Fruit fly (Drosophila melanogaster) whole organism, prepupa: ENCODE measurements around the gene CG18787.

ENCODE experiments used
- Blimp-1 ChIP-seq: fragments of 200-800 bp; sonication (Bioruptor generic); optimal IDR thresholded peaks from 3 replicates; lab custom pipeline; 2017; ENCODE audit warnings: missing biosample characterization, missing genetic modification characterization, mild to moderate bottlenecking, moderate library complexity, missing genetic modification reagents
- CG11294 ChIP-seq: fragments of 200-800 bp; sonication (Bioruptor generic); IDR thresholded peaks from 2 replicates; pipeline ENCODE4 v1.3.6; 2022; ENCODE audit warnings: missing biosample characterization, missing genetic modification characterization
- CG11762 ChIP-seq: fragments of 200-800 bp; sonication (Bioruptor generic); optimal IDR thresholded peaks from 3 replicates; lab custom pipeline; 2016; ENCODE audit warnings: missing biosample characterization, missing genetic modification characterization; ENCODE audit not compliant: insufficient read depth
- CG15336 ChIP-seq: fragments of 200-800 bp; sonication (Bioruptor generic); IDR thresholded peaks from 2 replicates; pipeline ENCODE4 v1.3.6; 2022; ENCODE audit warnings: missing biosample characterization, missing genetic modification characterization
- CG1621 ChIP-seq: fragments of 200-800 bp; sonication (Bioruptor generic); optimal IDR thresholded peaks from 3 replicates; lab custom pipeline; 2018; ENCODE audit warnings: missing biosample characterization, mild to moderate bottlenecking, missing genetic modification characterization
- CG16779 ChIP-seq: fragments of 200-800 bp; sonication (Bioruptor generic); optimal IDR thresholded peaks from 3 replicates; lab custom pipeline; 2017; ENCODE audit warnings: missing biosample characterization, mild to moderate bottlenecking, missing genetic modification characterization
- CG31627 ChIP-seq: fragments of 200-800 bp; sonication (Bioruptor generic); optimal IDR thresholded peaks from 3 replicates; lab custom pipeline; 2016; ENCODE audit warnings: missing biosample characterization, missing genetic modification characterization
- CG32006 ChIP-seq: fragments of 200-800 bp; sonication (Bioruptor generic); optimal IDR thresholded peaks from 3 replicates; lab custom pipeline; 2017; ENCODE audit warnings: missing biosample characterization, mild to moderate bottlenecking, missing genetic modification characterization
- CG34406 ChIP-seq: fragments of 200-800 bp; sonication (Bioruptor generic); optimal IDR thresholded peaks from 3 replicates; lab custom pipeline; 2016; ENCODE audit warnings: missing biosample characterization, missing genetic modification characterization
- CG3919 ChIP-seq: fragments of 200-800 bp; sonication (Bioruptor generic); optimal IDR thresholded peaks from 3 replicates; lab custom pipeline; 2016; ENCODE audit warnings: missing biosample characterization, missing genetic modification characterization
- CG4318 ChIP-seq: fragments of 200-800 bp; sonication (Bioruptor generic); optimal IDR thresholded peaks from 3 replicates; lab custom pipeline; 2017; ENCODE audit warnings: missing biosample characterization, mild to moderate bottlenecking, missing genetic modification characterization
- CG6163 ChIP-seq: fragments of 200-800 bp; sonication (Bioruptor generic); IDR thresholded peaks from 3 replicates; pipeline ENCODE4 v1.3.6; 2022; ENCODE audit warnings: missing biosample characterization, missing genetic modification characterization
- CG6792 ChIP-seq: fragments of 200-800 bp; sonication (Bioruptor generic); optimal IDR thresholded peaks from 3 replicates; lab custom pipeline; 2016; ENCODE audit warnings: missing biosample characterization, missing genetic modification characterization
- CG6808 ChIP-seq: fragments of 200-800 bp; sonication (Bioruptor generic); optimal IDR thresholded peaks from 3 replicates; lab custom pipeline; 2017; ENCODE audit warnings: missing biosample characterization, missing genetic modification characterization, mild to moderate bottlenecking, moderate library complexity, missing genetic modification reagents
- CG7368 ChIP-seq: fragments of 200-800 bp; sonication (Bioruptor generic); optimal IDR thresholded peaks from 3 replicates; lab custom pipeline; 2016; ENCODE audit warnings: missing biosample characterization, missing genetic modification characterization
- CG8319 ChIP-seq: fragments of 200-800 bp; sonication (Bioruptor generic); optimal IDR thresholded peaks from 3 replicates; lab custom pipeline; 2016; ENCODE audit warnings: missing biosample characterization, missing genetic modification characterization
- CG9139 ChIP-seq: fragments of 200-800 bp; sonication (Bioruptor generic); optimal IDR thresholded peaks from 3 replicates; lab custom pipeline; 2017; ENCODE audit warnings: missing biosample characterization, mild to moderate bottlenecking, missing genetic modification characterization
- Eip75B ChIP-seq: fragments of 200-800 bp; sonication (Bioruptor generic); optimal IDR thresholded peaks from 3 replicates; lab custom pipeline; 2016; ENCODE audit warnings: missing biosample characterization, missing genetic modification characterization
- Ets21C ChIP-seq: fragments of 200-800 bp; sonication (Bioruptor generic); optimal IDR thresholded peaks from 3 replicates; lab custom pipeline; 2016; ENCODE audit warnings: missing biosample characterization, missing genetic modification characterization
- Ets96B ChIP-seq: fragments of 200-800 bp; optimal IDR thresholded peaks from 2 replicates; lab custom pipeline; 2019; ENCODE audit warnings: missing biosample characterization, mild to moderate bottlenecking, missing genetic modification characterization, moderate library complexity
- Gug ChIP-seq: fragments of 200-800 bp; sonication (Bioruptor generic); IDR thresholded peaks from 2 replicates; pipeline ENCODE4 v1.3.6; 2022; ENCODE audit warnings: missing biosample characterization, missing genetic modification characterization
- Hr38 ChIP-seq: sonication (Bioruptor generic); optimal IDR thresholded peaks from 2 replicates; lab custom pipeline; 2016; ENCODE audit warnings: missing biosample characterization, missing genetic modification characterization
- Hr4 ChIP-seq: fragments of 200-800 bp; sonication (Bioruptor generic); optimal IDR thresholded peaks from 3 replicates; lab custom pipeline; 2016; ENCODE audit warnings: missing biosample characterization, missing genetic modification characterization
- OdsH ChIP-seq: fragments of 200-800 bp; sonication (Bioruptor generic); optimal IDR thresholded peaks from 3 replicates; lab custom pipeline; 2016; ENCODE audit warnings: missing biosample characterization, missing genetic modification characterization
- Smox ChIP-seq: fragments of 200-800 bp; sonication (Bioruptor generic); optimal IDR thresholded peaks from 3 replicates; lab custom pipeline; 2016; ENCODE audit warnings: missing biosample characterization, missing genetic modification characterization
- Sox102F ChIP-seq: fragments of 200-800 bp; sonication (Bioruptor generic); optimal IDR thresholded peaks from 2 replicates; lab custom pipeline; 2016; ENCODE audit warnings: missing biosample characterization, mild to moderate bottlenecking, missing genetic modification characterization
- Sox15 ChIP-seq: fragments of 200-800 bp; sonication (Bioruptor generic); optimal IDR thresholded peaks from 3 replicates; lab custom pipeline; 2016; ENCODE audit warnings: missing biosample characterization, missing genetic modification characterization
- achi ChIP-seq: fragments of 200-800 bp; sonication (Bioruptor generic); optimal IDR thresholded peaks from 3 replicates; lab custom pipeline; 2016; ENCODE audit warnings: missing biosample characterization, missing genetic modification characterization
- cyc ChIP-seq: fragments of 200-800 bp; sonication (Bioruptor generic); optimal IDR thresholded peaks from 3 replicates; lab custom pipeline; 2016; ENCODE audit warnings: missing biosample characterization, missing genetic modification characterization
- dac ChIP-seq: fragments of 200-800 bp; sonication (Bioruptor generic); optimal IDR thresholded peaks from 2 replicates; lab custom pipeline; 2017; ENCODE audit warnings: missing biosample characterization, mild to moderate bottlenecking, missing genetic modification characterization
- dsx ChIP-seq: fragments of 200-800 bp; optimal IDR thresholded peaks from 3 replicates; lab custom pipeline; 2019; ENCODE audit warnings: missing biosample characterization, mild to moderate bottlenecking, missing genetic modification characterization, moderate library complexity; ENCODE audit not compliant: poor library complexity, severe bottlenecking
- eg ChIP-seq: fragments of 200-800 bp; sonication (Bioruptor generic); IDR thresholded peaks from 3 replicates; pipeline ENCODE4 v1.3.6; 2022; ENCODE audit warnings: missing biosample characterization, missing genetic modification characterization
- esn ChIP-seq: fragments of 200-800 bp; sonication (Bioruptor generic); optimal IDR thresholded peaks from 2 replicates; lab custom pipeline; 2016; ENCODE audit warnings: missing biosample characterization, mild to moderate bottlenecking, missing genetic modification characterization, moderate library complexity
- fd59A ChIP-seq: fragments of 200-800 bp; sonication (Bioruptor generic); optimal IDR thresholded peaks from 2 replicates; lab custom pipeline; 2017; ENCODE audit warnings: missing biosample characterization, mild to moderate bottlenecking, missing genetic modification characterization, missing genetic modification reagents
- fd85E ChIP-seq: fragments of 200-800 bp; sonication (Bioruptor generic); optimal IDR thresholded peaks from 3 replicates; lab custom pipeline; 2016; ENCODE audit warnings: missing biosample characterization, missing genetic modification characterization
- fkh ChIP-seq: fragments of 200-800 bp; sonication (Bioruptor generic); optimal IDR thresholded peaks from 3 replicates; lab custom pipeline; 2017; ENCODE audit warnings: missing biosample characterization, mild to moderate bottlenecking, missing genetic modification characterization, moderate library complexity
- lz ChIP-seq: fragments of 200-800 bp; sonication (Bioruptor generic); optimal IDR thresholded peaks from 3 replicates; lab custom pipeline; 2016; ENCODE audit warnings: missing biosample characterization, missing genetic modification characterization
- net ChIP-seq: fragments of 200-800 bp; sonication (Bioruptor generic); optimal IDR thresholded peaks from 3 replicates; lab custom pipeline; 2016; ENCODE audit warnings: missing biosample characterization, missing genetic modification characterization
- pdm3 ChIP-seq: fragments of 200-800 bp; sonication (Bioruptor generic); optimal IDR thresholded peaks from 3 replicates; lab custom pipeline; 2016; ENCODE audit warnings: missing biosample characterization, missing genetic modification characterization
- spab ChIP-seq: fragments of 200-800 bp; sonication (Bioruptor generic); optimal IDR thresholded peaks from 2 replicates; lab custom pipeline; 2017; ENCODE audit warnings: missing biosample characterization, mild to moderate bottlenecking, missing genetic modification characterization, missing genetic modification reagents
- ss ChIP-seq, 2 experiments: fragments of 200-800 bp; sonication (Bioruptor generic); optimal IDR thresholded peaks; 2 replicates in 1 of 2; 3 replicates in 1 of 2; lab custom pipeline; 2017 to 2018; ENCODE audit warnings: mild to moderate bottlenecking in 2 of 2, missing biosample characterization in 2 of 2, missing genetic modification characterization in 2 of 2, moderate library complexity in 1 of 2
- svp ChIP-seq: fragments of 200-800 bp; sonication (Bioruptor generic); peaks from one replicate; lab custom pipeline; 2016; ENCODE audit warnings: missing biosample characterization, missing genetic modification characterization
- topi ChIP-seq: fragments of 200-800 bp; sonication (Bioruptor generic); optimal IDR thresholded peaks from 3 replicates; lab custom pipeline; 2016; ENCODE audit warnings: missing biosample characterization, missing genetic modification characterization
- vri ChIP-seq: fragments of 200-800 bp; sonication (Bioruptor generic); optimal IDR thresholded peaks from 3 replicates; lab custom pipeline; 2016; ENCODE audit warnings: missing biosample characterization, mild to moderate bottlenecking, missing genetic modification characterization

Gene CG18787

dm6 chr2L:12011682-12012655 lies 12.8 kb upstream of the CG18787 start (continued):
- TF ChIP-seq Sox102F (GFP tag; lab: Kevin White, UChicago): peak; percentile 83
- TF ChIP-seq OdsH: peak; percentile 31
- no peak for TF ChIP-seq Hr38
- peak; percentile 73 for TF ChIP-seq CG6792 (GFP tag; lab: Kevin White, UChicago)
- no peak for TF ChIP-seq Sox15
- peak; percentile 80 for TF ChIP-seq topi (GFP tag; lab: Kevin White, UChicago)
- peak; percentile 40 for TF ChIP-seq CG8319 (GFP tag; lab: Kevin White, UChicago)
- TF ChIP-seq Smox (GFP tag; lab: Kevin White, UChicago): peak; percentile 73
- no peak for TF ChIP-seq CG6163
- TF ChIP-seq CG7368 (GFP tag; lab: Kevin White, UChicago): peak; percentile 60
- TF ChIP-seq CG11762: peak; percentile 21
- peak; percentile 82 for TF ChIP-seq lz
- TF ChIP-seq Eip75B (GFP tag; lab: Kevin White, UChicago): peak; percentile 90
- peak; percentile 89 for TF ChIP-seq net (GFP tag; lab: Kevin White, UChicago)
- TF ChIP-seq vri (GFP tag; lab: Kevin White, UChicago): no peak
- peak; percentile 5 for TF ChIP-seq CG32006 (GFP tag; lab: Kevin White, UChicago)

dm6 chr2L:12010877-12011666 lies 11.9 kb upstream of the CG18787 start:
- TF ChIP-seq CG16779 (tag; lab: Kevin White, UChicago) (peak; percentile 93), spab (GFP tag; lab: Kevin White, UChicago) (peak; percentile 90), Blimp-1 (GFP tag; lab: Kevin White, UChicago) (peak; percentile 79), achi (GFP tag; lab: Kevin White, UChicago) (peak; percentile 91), net (GFP tag; lab: Kevin White, UChicago) (peak; percentile 83), CG4318 (peak; percentile 87), pdm3 (GFP tag; lab: Kevin White, UChicago) (peak; percentile 89), CG11762 (peak; percentile 87), CG31627 (GFP tag; lab: Kevin White, UChicago) (peak; percentile 88), dac (peak; percentile 78), OdsH (peak; percentile 91), CG6163 (no peak), Hr38 (peak; percentile 48), ss (GFP tag; optimal IDR thresholded peaks at IDR 0.05; lab: Kevin White, UChicago) (peak; percentile 88 to 94), CG8319 (GFP tag; lab: Kevin White, UChicago) (peak; percentile 88), Smox (GFP tag; lab: Kevin White, UChicago) (peak; percentile 90), CG9139 (GFP tag; lab: Kevin White, UChicago) (peak; percentile 79), CG11294 (GFP tag; lab: Robert Waterston, UW) (no peak), Ets96B (tag; lab: Kevin White, UChicago) (peak; percentile 93), svp (GFP tag; lab: Kevin White, UChicago) (peak; percentile 93), CG6792 (GFP tag; lab: Kevin White, UChicago) (peak; percentile 87), Ets21C (GFP tag; lab: Kevin White, UChicago) (peak; percentile 71), CG15336 (no peak), eg (GFP tag; lab: Robert Waterston, UW) (no peak), dsx (GFP tag; lab: Kevin White, UChicago) (no peak), CG6808 (GFP tag; lab: Kevin White, UChicago) (peak; percentile 96), fkh (GFP tag; lab: Kevin White, UChicago) (peak; percentile 6), fd85E (GFP tag; lab: Kevin White, UChicago) (peak; percentile 42), Sox102F (GFP tag; lab: Kevin White, UChicago) (peak; percentile 86), Gug (GFP tag; lab: Robert Waterston, UW) (no peak), Eip75B (GFP tag; lab: Kevin White, UChicago) (peak; percentile 84), esn (GFP tag; lab: Kevin White, UChicago) (peak; percentile 93), CG34406 (GFP tag; lab: Kevin White, UChicago) (peak; percentile 91), Sox15 (peak; percentile 86), fd59A (GFP tag; lab: Kevin White, UChicago) (peak; percentile 88), CG1621 (peak; percentile 82), CG3919 (peak; percentile 90), cyc (GFP tag; lab: Kevin White, UChicago) (peak; percentile 84), Hr4 (GFP tag; lab: Kevin White, UChicago) (peak; percentile 93)
